Worm (Caenorhabditis elegans) whole organism, L2 larva: ENCODE measurements around the gene pnk-4.

Experiments
- sem-4 ChIP-seq: fragments of 150-350 bp; optimal IDR thresholded peaks from 2 replicates; lab custom pipeline; 2014; ENCODE audit warnings: missing biosample characterization, missing genetic modification reagents, missing genetic modification characterization
- ztf-4 ChIP-seq: fragments of 150-350 bp; optimal IDR thresholded peaks from 2 replicates; lab custom pipeline; 2014; ENCODE audit warnings: missing biosample characterization, missing genetic modification characterization

DNA sequence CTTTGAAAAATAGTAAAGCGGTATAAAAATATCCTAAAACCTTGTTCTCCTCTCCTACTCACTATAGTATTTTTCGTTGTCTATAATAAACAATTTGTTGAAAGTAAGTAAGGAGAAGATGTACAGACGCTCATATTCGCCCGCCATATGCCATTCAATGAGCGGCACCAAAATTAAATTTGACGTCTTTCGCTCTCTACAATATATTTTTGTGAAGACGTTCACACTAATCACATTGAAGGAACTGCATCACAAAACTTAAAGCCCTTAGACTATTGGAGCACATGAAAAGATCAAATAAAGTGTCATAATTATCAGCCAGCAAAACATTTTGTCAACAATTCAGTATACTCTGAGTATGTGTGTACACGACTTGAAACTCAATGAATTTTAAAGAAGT is 44.1 kb downstream of the pnk-4 start:
- TF ChIP-seq ztf-4 (no peak), sem-4 (tag; lab: Kevin White, UChicago) (no peak)
